Fruit fly (Drosophila melanogaster) whole organism, embryonic: Measurements from ENCODE around the gene CG31612.

Experiments
- Abd-B ChIP-seq: fragments of 200-800 bp; sonication (Bioruptor generic); optimal IDR thresholded peaks from 2 replicates; lab custom pipeline; 2018; ENCODE audit warnings: missing biosample characterization, mild to moderate bottlenecking, missing genetic modification characterization, moderate library complexity
- Asciz ChIP-seq: fragments of 200-800 bp; sonication (Bioruptor generic); optimal IDR thresholded peaks from 2 replicates; lab custom pipeline; 2017; ENCODE audit warnings: missing biosample characterization, mild to moderate bottlenecking, missing genetic modification characterization, missing genetic modification reagents
- Atf-2 ChIP-seq: fragments of 200-800 bp; sonication (Bioruptor generic); optimal IDR thresholded peaks from 2 replicates; lab custom pipeline; 2016; ENCODE audit warnings: missing biosample characterization, missing genetic modification characterization
- Bteb2 ChIP-seq: fragments of 200-800 bp; sonication (Bioruptor generic); optimal IDR thresholded peaks from 2 replicates; lab custom pipeline; 2016; ENCODE audit warnings: missing biosample characterization, missing genetic modification characterization
- CG10431 ChIP-seq: fragments of 200-800 bp; sonication (Bioruptor generic); optimal IDR thresholded peaks from 3 replicates; lab custom pipeline; 2018; ENCODE audit warnings: missing biosample characterization, mild to moderate bottlenecking, missing genetic modification characterization
- CG10462 ChIP-seq: fragments of 200-800 bp; sonication (Bioruptor generic); optimal IDR thresholded peaks from 2 replicates; lab custom pipeline; 2016; ENCODE audit warnings: missing biosample characterization, missing genetic modification characterization
- CG10654 ChIP-seq: fragments of 200-800 bp; sonication (Bioruptor generic); optimal IDR thresholded peaks from 2 replicates; lab custom pipeline; 2016; ENCODE audit warnings: missing biosample characterization, missing genetic modification characterization
- CG12104 ChIP-seq: fragments of 200-800 bp; sonication (Bioruptor generic); optimal IDR thresholded peaks from 3 replicates; lab custom pipeline; 2016; ENCODE audit warnings: missing biosample characterization, missing genetic modification characterization
- CG12659 ChIP-seq: fragments of 200-800 bp; sonication (Bioruptor generic); optimal IDR thresholded peaks from 3 replicates; lab custom pipeline; 2017; ENCODE audit warnings: mild to moderate bottlenecking, missing biosample characterization, missing genetic modification reagents, missing genetic modification characterization
- CG13424 ChIP-seq: fragments of 200-800 bp; sonication (Bioruptor generic); optimal IDR thresholded peaks from 2 replicates; lab custom pipeline; 2019; ENCODE audit warnings: missing biosample characterization, mild to moderate bottlenecking, missing genetic modification characterization, moderate library complexity
- CG13894 ChIP-seq: fragments of 200-800 bp; sonication (Bioruptor generic); optimal IDR thresholded peaks from 3 replicates; lab custom pipeline; 2018; ENCODE audit warnings: missing biosample characterization, mild to moderate bottlenecking, missing genetic modification characterization, moderate library complexity
- CG15601 ChIP-seq: fragments of 200-800 bp; sonication (Bioruptor generic); optimal IDR thresholded peaks from 3 replicates; lab custom pipeline; 2019; ENCODE audit warnings: missing biosample characterization, mild to moderate bottlenecking, missing genetic modification characterization, moderate library complexity
- CG17361 ChIP-seq: fragments of 200-800 bp; sonication (Bioruptor generic); IDR thresholded peaks from 3 replicates; pipeline ENCODE4 v1.3.6; 2022; ENCODE audit warnings: missing biosample characterization, missing genetic modification characterization
- CG18476 ChIP-seq: fragments of 200-800 bp; sonication (Bioruptor generic); optimal IDR thresholded peaks from 2 replicates; lab custom pipeline; 2016; ENCODE audit warnings: missing biosample characterization, mild to moderate bottlenecking, missing genetic modification characterization
- CG18764 ChIP-seq: fragments of 200-800 bp; sonication (Bioruptor generic); optimal IDR thresholded peaks from 3 replicates; lab custom pipeline; 2016; ENCODE audit warnings: missing biosample characterization, missing genetic modification characterization
- CG32772 ChIP-seq: fragments of 200-800 bp; sonication (Bioruptor generic); IDR thresholded peaks from 2 replicates; pipeline ENCODE4 v1.3.6; 2022; ENCODE audit warnings: missing biosample characterization, missing genetic modification characterization
- CG4282 ChIP-seq: fragments of 200-800 bp; sonication (Bioruptor generic); optimal IDR thresholded peaks from 2 replicates; lab custom pipeline; 2016; ENCODE audit warnings: missing biosample characterization, missing genetic modification characterization
- CG43689 ChIP-seq: fragments of 200-800 bp; sonication (Bioruptor generic); IDR thresholded peaks from 2 replicates; pipeline ENCODE4 v1.3.6; 2022; ENCODE audit warnings: missing biosample characterization, missing genetic modification characterization
- CG4404 ChIP-seq: fragments of 200-800 bp; sonication (Bioruptor generic); IDR thresholded peaks from 2 replicates; pipeline ENCODE4 v1.3.6; 2022; ENCODE audit warnings: missing biosample characterization, missing genetic modification characterization
- CG7357 ChIP-seq: fragments of 200-800 bp; sonication (Bioruptor generic); IDR thresholded peaks from 3 replicates; pipeline ENCODE4 v1.3.6; 2022; ENCODE audit warnings: missing biosample characterization, missing genetic modification characterization
- CG8388 ChIP-seq: fragments of 200-800 bp; sonication (Bioruptor generic); optimal IDR thresholded peaks from 2 replicates; lab custom pipeline; 2019; ENCODE audit warnings: missing biosample characterization, mild to moderate bottlenecking, missing genetic modification characterization, moderate library complexity
- CG9215 ChIP-seq: fragments of 200-800 bp; sonication (Bioruptor generic); IDR thresholded peaks from 2 replicates; pipeline ENCODE4 v1.3.6; 2022; ENCODE audit warnings: missing biosample characterization, missing genetic modification characterization
- ERR ChIP-seq: fragments of 200-800 bp; sonication (Bioruptor generic); optimal IDR thresholded peaks from 2 replicates; lab custom pipeline; 2016; ENCODE audit warnings: missing biosample characterization, missing genetic modification characterization
- Hey ChIP-seq: fragments of 200-800 bp; sonication (Bioruptor generic); optimal IDR thresholded peaks from 3 replicates; lab custom pipeline; 2018; ENCODE audit warnings: missing biosample characterization, mild to moderate bottlenecking, missing genetic modification characterization
- HmgD ChIP-seq: fragments of 200-800 bp; sonication (Bioruptor generic); optimal IDR thresholded peaks from 3 replicates; lab custom pipeline; 2016; ENCODE audit warnings: missing biosample characterization, missing genetic modification characterization
- Hsf ChIP-seq: fragments of 200-800 bp; sonication (Bioruptor generic); optimal IDR thresholded peaks from 3 replicates; lab custom pipeline; 2016; ENCODE audit warnings: missing biosample characterization, missing genetic modification characterization
- Max ChIP-seq: fragments of 200-800 bp; sonication (Bioruptor generic); optimal IDR thresholded peaks from 2 replicates; lab custom pipeline; 2016; ENCODE audit warnings: missing biosample characterization, mild to moderate bottlenecking, missing genetic modification characterization
- Neu2 ChIP-seq: fragments of 200-800 bp; sonication (Bioruptor generic); optimal IDR thresholded peaks from 3 replicates; lab custom pipeline; 2016; ENCODE audit warnings: missing biosample characterization, missing genetic modification characterization, borderline replicate concordance
- NfI ChIP-seq: fragments of 200-800 bp; sonication (Bioruptor generic); optimal IDR thresholded peaks from 3 replicates; lab custom pipeline; 2018; ENCODE audit warnings: missing biosample characterization, mild to moderate bottlenecking, missing genetic modification characterization, moderate library complexity
- Oli ChIP-seq: fragments of 200-800 bp; sonication (Bioruptor generic); optimal IDR thresholded peaks from 2 replicates; lab custom pipeline; 2018; ENCODE audit warnings: missing biosample characterization, mild to moderate bottlenecking, missing genetic modification characterization, moderate library complexity
- Ravus ChIP-seq: fragments of 200-800 bp; sonication (Bioruptor generic); IDR thresholded peaks from 2 replicates; pipeline ENCODE4 v1.3.6; 2022; ENCODE audit warnings: missing biosample characterization, missing genetic modification characterization
- Taf1 ChIP-seq: fragments of 200-800 bp; sonication (Bioruptor generic); IDR thresholded peaks from 2 replicates; pipeline ENCODE4 v1.3.6; 2022; ENCODE audit warnings: missing biosample characterization, missing genetic modification characterization
- Xbp1 ChIP-seq: fragments of 200-800 bp; sonication (Bioruptor generic); optimal IDR thresholded peaks from 3 replicates; lab custom pipeline; 2016; ENCODE audit warnings: missing biosample characterization, mild to moderate bottlenecking, missing genetic modification characterization
- bigmax ChIP-seq: fragments of 200-800 bp; sonication (Bioruptor generic); optimal IDR thresholded peaks from 2 replicates; lab custom pipeline; 2018; ENCODE audit warnings: missing biosample characterization, mild to moderate bottlenecking, missing genetic modification characterization
- dati ChIP-seq: fragments of 200-800 bp; sonication (Bioruptor generic); IDR thresholded peaks from 2 replicates; pipeline ENCODE4 v1.3.6; 2022; ENCODE audit warnings: missing biosample characterization, missing genetic modification characterization
- dpn ChIP-seq, 2 experiments: fragments of 200-800 bp; sonication (Bioruptor generic); optimal IDR thresholded peaks; 3 replicates each; lab custom pipeline; 2016; ENCODE audit warnings: missing biosample characterization in 2 of 2, missing genetic modification characterization in 2 of 2
- eve ChIP-seq, 2 experiments: fragments of >200 bp; optimal IDR thresholded peaks; 2 replicates each; lab custom pipeline; 2017; ENCODE audit warnings: missing biosample characterization in 2 of 2, missing genetic modification characterization in 2 of 2
- gro ChIP-seq: fragments of 200-800 bp; sonication (Bioruptor generic); optimal IDR thresholded peaks from 2 replicates; lab custom pipeline; 2016; ENCODE audit warnings: missing biosample characterization, missing genetic modification characterization
- hbn ChIP-seq: fragments of 200-800 bp; sonication (Bioruptor generic); IDR thresholded peaks from 2 replicates; pipeline ENCODE4 v1.3.6; 2022; ENCODE audit warnings: missing biosample characterization, missing genetic modification characterization; ENCODE audit not compliant: partially characterized antibody
- kah ChIP-seq: fragments of 200-800 bp; sonication (Bioruptor generic); optimal IDR thresholded peaks from 2 replicates; lab custom pipeline; 2018; ENCODE audit warnings: missing biosample characterization, mild to moderate bottlenecking, missing genetic modification characterization
- mam ChIP-seq: fragments of 200-800 bp; sonication (Bioruptor generic); optimal IDR thresholded peaks from 3 replicates; lab custom pipeline; 2016; ENCODE audit warnings: missing biosample characterization, missing genetic modification characterization
- mirr ChIP-seq: fragments of 200-800 bp; sonication (Bioruptor generic); optimal IDR thresholded peaks from 3 replicates; lab custom pipeline; 2018; ENCODE audit warnings: missing biosample characterization, mild to moderate bottlenecking, missing genetic modification characterization
- nerfin-1 ChIP-seq: fragments of 200-800 bp; sonication (Bioruptor generic); optimal IDR thresholded peaks from 3 replicates; lab custom pipeline; 2019; ENCODE audit warnings: missing biosample characterization, mild to moderate bottlenecking, missing genetic modification characterization, moderate library complexity
- otp ChIP-seq: fragments of 200-800 bp; sonication (Bioruptor generic); IDR thresholded peaks from 3 replicates; pipeline ENCODE4, ENCODE4 v1.3.6; 2022; ENCODE audit warnings: missing biosample characterization, missing genetic modification characterization
- sc ChIP-seq, 3 experiments: fragments of >200 bp in 2 of 3; fragments of 200-800 bp in 1 of 3; sonication (Bioruptor generic) in 1 of 3; optimal IDR thresholded peaks; 2 replicates in 2 of 3; 3 replicates in 1 of 3; lab custom pipeline; 2017; ENCODE audit warnings: mild to moderate bottlenecking in 1 of 3, missing biosample characterization in 1 of 3, missing genetic modification characterization in 1 of 3, missing genetic modification reagents in 1 of 3
- sim ChIP-seq: fragments of 200-800 bp; sonication (Bioruptor generic); IDR thresholded peaks from 2 replicates; pipeline ENCODE4 v1.3.6; 2022; ENCODE audit warnings: missing biosample characterization, missing genetic modification characterization
- tna ChIP-seq: fragments of 200-800 bp; sonication (Bioruptor generic); IDR thresholded peaks from 2 replicates; pipeline ENCODE4 v1.3.6; 2022; ENCODE audit warnings: missing biosample characterization, missing genetic modification characterization; ENCODE audit not compliant: partially characterized antibody
- ttk ChIP-seq: fragments of 200-800 bp; sonication (Bioruptor generic); IDR thresholded peaks from 2 replicates; pipeline ENCODE4 v2.1.2; 2022; ENCODE audit warnings: missing biosample characterization, missing genetic modification characterization
- zen2 ChIP-seq: fragments of 200-800 bp; sonication (Bioruptor generic); IDR thresholded peaks from 3 replicates; pipeline ENCODE4 v1.3.6; 2022; ENCODE audit warnings: missing biosample characterization, missing genetic modification characterization; ENCODE audit not compliant: partially characterized antibody
- zfh1 ChIP-seq: fragments of 200-800 bp; sonication (Bioruptor generic); IDR thresholded peaks from 3 replicates; pipeline ENCODE4 v1.3.6; 2022; ENCODE audit warnings: missing biosample characterization, missing genetic modification characterization

Gene CG31612

DNA sequence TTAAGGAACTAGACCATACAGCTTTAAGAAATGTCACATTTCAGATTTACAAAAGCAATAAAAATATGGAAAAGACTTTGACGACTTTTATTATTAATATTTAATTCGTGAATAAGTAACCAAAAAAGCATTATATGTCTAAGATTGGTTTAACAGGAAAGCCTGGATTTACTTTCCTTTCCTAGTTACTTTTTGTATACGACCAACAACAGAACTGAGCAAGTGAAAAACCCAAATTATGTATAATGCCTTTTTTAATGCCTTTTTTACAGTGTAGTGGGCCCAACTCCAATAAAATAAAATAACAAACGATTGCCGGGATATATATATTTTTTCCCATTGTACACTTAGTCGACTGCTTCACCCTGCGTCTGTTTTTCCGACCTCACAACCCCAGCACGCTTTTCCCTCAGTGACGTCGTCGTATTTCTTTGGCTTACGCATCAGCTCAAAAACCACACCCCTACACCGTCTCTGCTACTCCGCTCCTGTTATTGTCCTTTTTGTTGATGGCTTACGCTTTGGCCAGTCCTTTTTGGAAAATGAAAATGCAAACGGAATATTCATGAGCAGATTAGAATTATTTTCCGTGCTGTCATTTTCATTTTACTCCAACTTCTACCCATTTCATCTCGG is 10.3 kb downstream of the CG31612 start (continued):
- TF ChIP-seq CG10654 (no peak), CG17361 (GFP tag; lab: Robert Waterston, UW) (peak; percentile 67; the same call in 2 of the 3 replicates), CG43689 (GFP tag; lab: Robert Waterston, UW) (no peak), Ravus (no peak), sc (optimal IDR thresholded peaks at IDR 0.05; lab: Kevin White, UChicago) (no peak), sc (GFP tag; optimal IDR thresholded peaks at IDR 0.05; lab: Kevin White, UChicago) (no peak), Taf1 (GFP tag; lab: Robert Waterston, UW) (no peak), CG9215 (GFP tag; lab: Robert Waterston, UW) (no peak), mam (no peak), CG4282 (GFP tag; lab: Kevin White, UChicago) (no peak), NfI (GFP tag; lab: Kevin White, UChicago) (no peak), gro (GFP tag; lab: Kevin White, UChicago) (no peak), hbn (GFP tag; lab: Robert Waterston, UW) (no peak), CG13424 (peak; percentile 24), tna (no peak), Hsf (GFP tag; lab: Kevin White, UChicago) (peak; percentile 1), zen2 (GFP tag; lab: Robert Waterston, UW) (no peak), zfh1 (no peak), Oli (tag; lab: Kevin White, UChicago) (peak; percentile 31), CG13894 (tag; lab: Kevin White, UChicago) (no peak), CG12659 (GFP tag; lab: Kevin White, UChicago) (peak; percentile 3), Max (GFP tag; lab: Kevin White, UChicago) (no peak), sim (no peak), Neu2 (GFP tag; lab: Kevin White, UChicago) (no peak), bigmax (GFP tag; lab: Kevin White, UChicago) (no peak), dati (GFP tag; lab: Robert Waterston, UW) (no peak), kah (GFP tag; lab: Kevin White, UChicago) (no peak), Hey (no peak), mirr (no peak), ttk (GFP tag; lab: Robert Waterston, UW) (no peak), Asciz (no peak), CG10431 (GFP tag; lab: Kevin White, UChicago) (no peak), Atf-2 (GFP tag; lab: Kevin White, UChicago) (no peak), CG15601 (tag; lab: Kevin White, UChicago) (peak; percentile 10), CG18764 (no peak), otp (GFP tag; lab: Robert Waterston, UW) (no peak), Abd-B (peak; percentile 2), CG10462 (no peak), CG4404 (no peak), CG18476 (GFP tag; lab: Kevin White, UChicago) (no peak), CG8388 (GFP tag; lab: Kevin White, UChicago) (peak; percentile 16), nerfin-1 (peak; percentile 7), Xbp1 (GFP tag; lab: Kevin White, UChicago) (no peak), dpn (GFP tag; optimal IDR thresholded peaks at IDR 0.05; lab: Kevin White, UChicago) (peak in 1 of 2 experiments; percentile 1), Bteb2 (GFP tag; lab: Kevin White, UChicago) (no peak), CG12104 (GFP tag; lab: Kevin White, UChicago) (no peak), ERR (GFP tag; lab: Kevin White, UChicago) (no peak), CG32772 (no peak), CG7357 (GFP tag; lab: Robert Waterston, UW) (no peak), eve (GFP tag; optimal IDR thresholded peaks at IDR 0.05; lab: Kevin White, UChicago) (peak in 1 of 2 experiments; percentile 64), HmgD (GFP tag; lab: Kevin White, UChicago) (no peak)
